Worm (Caenorhabditis elegans): ENCODE data around the gene nrsn-1.

The nrsn-1 gene

ce11 chrV:3670499-3670898, 45.3 kb downstream of the nrsn-1 start, which contains the start of gene Y39H10B.3:
Y39H10B.3 (plus strand) TSS chrV:3670799.
- no peak for TF ChIP-seq nhr-76 (tag; optimal IDR thresholded peaks at IDR 0.05)
- no peak for TF ChIP-seq elt-3 (tag; optimal IDR thresholded peaks at IDR 0.05)
- no peak for TF ChIP-seq skn-1 (tag; optimal IDR thresholded peaks at IDR 0.05)

ce11 chrV:3668464-3668863, 47.3 kb downstream of the nrsn-1 start, which contains the start of gene Y39H10B.2:
Y39H10B.2 (plus strand) TSS chrV:3668764.
- no peak for TF ChIP-seq elt-2 (tag; optimal IDR thresholded peaks at IDR 0.05)
- TF ChIP-seq R02D3.7 (tag; optimal IDR thresholded peaks at IDR 0.05): no peak
- TF ChIP-seq skn-1 (tag; optimal IDR thresholded peaks at IDR 0.05): no peak
- TF ChIP-seq sea-2 (GFP tag; optimal IDR thresholded peaks at IDR 0.05): no peak
- no peak for TF ChIP-seq ama-1 (optimal IDR thresholded peaks at IDR 0.05)
- no peak for TF ChIP-seq nhr-67 (tag; optimal IDR thresholded peaks at IDR 0.05)
- no peak for TF ChIP-seq jun-1 (tag; optimal IDR thresholded peaks at IDR 0.05)
- TF ChIP-seq mdl-1 (tag; optimal IDR thresholded peaks at IDR 0.05): no peak
- no peak for TF ChIP-seq ceh-16 (tag; optimal IDR thresholded peaks at IDR 0.05)
- no peak for TF ChIP-seq zag-1 (tag; optimal IDR thresholded peaks at IDR 0.05)
- TF ChIP-seq lin-39 (tag; optimal IDR thresholded peaks at IDR 0.05): no peak
- TF ChIP-seq nfya-1 (tag; optimal IDR thresholded peaks at IDR 0.05; ENCODE audit: insufficient read depth): no peak
- TF ChIP-seq daf-12 (tag; optimal IDR thresholded peaks at IDR 0.05): no peak
- no peak for TF ChIP-seq unc-39 (tag; optimal IDR thresholded peaks at IDR 0.05)
- no peak for TF ChIP-seq elt-3 (tag; optimal IDR thresholded peaks at IDR 0.05)
- TF ChIP-seq ceh-9 (tag; optimal IDR thresholded peaks at IDR 0.05): no peak
- TF ChIP-seq elt-1 (tag; optimal IDR thresholded peaks at IDR 0.05): no peak
- no peak for TF ChIP-seq eor-1 (tag; optimal IDR thresholded peaks at IDR 0.05)
- TF ChIP-seq nhr-76 (tag; optimal IDR thresholded peaks at IDR 0.05): no peak
- no peak for TF ChIP-seq nhr-11 (tag; optimal IDR thresholded peaks at IDR 0.05)

ce11 chrV:3666887-3667286, 48.9 kb downstream of the nrsn-1 start, which contains the start of gene str-113:
str-113 (minus strand) TSS chrV:3666987.
- TF ChIP-seq jun-1 (tag; optimal IDR thresholded peaks at IDR 0.05) (no peak), R02D3.7 (tag; optimal IDR thresholded peaks at IDR 0.05) (no peak), ceh-28 (tag; optimal IDR thresholded peaks at IDR 0.05) (no peak), nhr-23 (tag; optimal IDR thresholded peaks at IDR 0.05) (no peak)
